Fruit fly (Drosophila melanogaster): ENCODE measurements around the gene CG32365.
A peak's percentile ranks its signal among the peaks of the same experiment; 100 is the strongest.

Gene CG32365

dm6 chr3L:7836633-7837394 is 32.0 kb upstream of the CG32365 start (continued):
- TF ChIP-seq CG6854 (GFP tag; optimal IDR thresholded peaks at IDR 0.05), result peak; percentile 13
- TF ChIP-seq CG2678 (tag; optimal IDR thresholded peaks at IDR 0.05), result no peak
- no peak for TF ChIP-seq H2.0 (GFP tag; IDR thresholded peaks at IDR 0.05)
- TF ChIP-seq CG10431 (GFP tag; optimal IDR thresholded peaks at IDR 0.05), result no peak
- TF ChIP-seq sd (tag; optimal IDR thresholded peaks at IDR 0.05), result peak; percentile 71
- no peak for TF ChIP-seq Elba2 (GFP tag; optimal IDR thresholded peaks at IDR 0.05)
- TF ChIP-seq ap (GFP tag; IDR thresholded peaks at IDR 0.05), result no peak

dm6 chr3L:7837753-7838152 is 31.1 kb upstream of the CG32365 start:
- TF ChIP-seq CG4404 (GFP tag; IDR thresholded peaks at IDR 0.05), result no peak
- no peak for TF ChIP-seq hkb (optimal IDR thresholded peaks at IDR 0.05)
- no peak for TF ChIP-seq hkb (GFP tag; IDR thresholded peaks at IDR 0.05)
- TF ChIP-seq sd (tag; optimal IDR thresholded peaks at IDR 0.05), result peak; percentile 69
- no peak for TF ChIP-seq NC2β (GFP tag; optimal IDR thresholded peaks at IDR 0.05)
- TF ChIP-seq Jarid2 (GFP tag; optimal IDR thresholded peaks at IDR 0.05), result no peak
- TF ChIP-seq CG4617 (GFP tag; optimal IDR thresholded peaks at IDR 0.05; ENCODE audit: borderline replicate concordance), result no peak
- TF ChIP-seq Kr (GFP tag; optimal IDR thresholded peaks at IDR 0.05), result no peak
- TF ChIP-seq ap (GFP tag; IDR thresholded peaks at IDR 0.05), result no peak
- no peak for TF ChIP-seq ewg (GFP tag; optimal IDR thresholded peaks at IDR 0.05)
- TF ChIP-seq MESR4 (GFP tag; optimal IDR thresholded peaks at IDR 0.05), result no peak
- peak; percentile 87 for TF ChIP-seq CTCF (GFP tag; optimal IDR thresholded peaks at IDR 0.05)
- TF ChIP-seq phol (tag; optimal IDR thresholded peaks at IDR 0.05), result no peak
- TF ChIP-seq toy (GFP tag; IDR thresholded peaks at IDR 0.05), result no peak
- no peak for TF ChIP-seq CG34224 (GFP tag; IDR thresholded peaks at IDR 0.05; ENCODE audit: partially characterized antibody)
- TF ChIP-seq CG7963 (GFP tag; IDR thresholded peaks at IDR 0.05; ENCODE audit: partially characterized antibody), result no peak
- no peak for TF ChIP-seq CG15601 (tag; optimal IDR thresholded peaks at IDR 0.05)
- TF ChIP-seq ab (GFP tag; optimal IDR thresholded peaks at IDR 0.05), result no peak
- TF ChIP-seq CG8765 (GFP tag; IDR thresholded peaks at IDR 0.05), result no peak
- TF ChIP-seq so (GFP tag; IDR thresholded peaks at IDR 0.05), result peak; percentile 40; the same call in 1 of the 3 replicates
- peak; percentile 6 for TF ChIP-seq Med (GFP tag)
- peak; percentile 19 for TF ChIP-seq CG10543 (GFP tag; optimal IDR thresholded peaks at IDR 0.05)
- no peak for TF ChIP-seq dysf (GFP tag; IDR thresholded peaks at IDR 0.05)
- TF ChIP-seq nau (GFP tag; optimal IDR thresholded peaks at IDR 0.05), result peak; percentile 72
- TF ChIP-seq CG12299 (tag; optimal IDR thresholded peaks at IDR 0.05), result no peak
- TF ChIP-seq TFAM (GFP tag; optimal IDR thresholded peaks at IDR 0.05), result no peak
- TF ChIP-seq onecut (GFP tag; IDR thresholded peaks at IDR 0.05), result no peak
- TF ChIP-seq psq (GFP tag; optimal IDR thresholded peaks at IDR 0.05), result no peak
- no peak for TF ChIP-seq hbn (GFP tag; IDR thresholded peaks at IDR 0.05; ENCODE audit: partially characterized antibody)

- no peak for TF ChIP-seq lbe (GFP tag; optimal IDR thresholded peaks at IDR 0.05)
- TF ChIP-seq CG9727 (GFP tag; optimal IDR thresholded peaks at IDR 0.05), result no peak
- TF ChIP-seq Optix (GFP tag; IDR thresholded peaks at IDR 0.05), result no peak
- peak; percentile 61 for TF ChIP-seq sens (GFP tag)
- TF ChIP-seq E2f1 (GFP tag; IDR thresholded peaks at IDR 0.05), result no peak
- TF ChIP-seq tap (tag; optimal IDR thresholded peaks at IDR 0.05), result no peak
- TF ChIP-seq CG4820 (GFP tag; optimal IDR thresholded peaks at IDR 0.05), result no peak
- TF ChIP-seq Poxn (GFP tag; IDR thresholded peaks at IDR 0.05), result no peak
- no peak for TF ChIP-seq CG7928 (GFP tag; optimal IDR thresholded peaks at IDR 0.05)
- TF ChIP-seq sisA (GFP tag; IDR thresholded peaks at IDR 0.05), result no peak
- TF ChIP-seq CG34422 (GFP tag; IDR thresholded peaks at IDR 0.05), result no peak
- no peak for TF ChIP-seq Drgx (GFP tag; IDR thresholded peaks at IDR 0.05)
- no peak for TF ChIP-seq pita (GFP tag; optimal IDR thresholded peaks at IDR 0.05)
- peak; percentile 2 for TF ChIP-seq gem (tag; optimal IDR thresholded peaks at IDR 0.05)
- peak in 1 of 2 experiments; percentile 86 for TF ChIP-seq Pdp1 (GFP tag; optimal IDR thresholded peaks at IDR 0.05)
- no peak for TF ChIP-seq CG17186 (GFP tag; optimal IDR thresholded peaks at IDR 0.05)
- TF ChIP-seq NC2β (GFP tag; optimal IDR thresholded peaks at IDR 0.05), result no peak
These were observed 30.5 kb upstream of the CG32365 start for dm6 chr3L:7838374-7838773.

Measured in whole organism, embryonic.